Fruit fly (Drosophila melanogaster): ENCODE measurements around the gene CG10280.
A peak's percentile ranks its signal among the peaks of the same experiment; 100 is the strongest.

The CG10280 gene

dm6 chr3R:6011832-6012231 lies at the start of gene CG10280:
Gene CG10280, minus strand, starts transcription at chr3R:6011932.
- no peak for TF ChIP-seq CG8478 (optimal IDR thresholded peaks at IDR 0.05)
- no peak for TF ChIP-seq CTCF (optimal IDR thresholded peaks at IDR 0.05)

dm6 chr3R:6057436-6057835 lies 45.7 kb upstream of the CG10280 start, which contains the start of gene CG15580:
Gene CG15580, minus strand, starts transcription at chr3R:6057536.
- TF ChIP-seq CG8478 (optimal IDR thresholded peaks at IDR 0.05) (no peak), CTCF (optimal IDR thresholded peaks at IDR 0.05) (no peak)

- TF ChIP-seq CTCF (optimal IDR thresholded peaks at IDR 0.05): no peak
- TF ChIP-seq CG8478 (optimal IDR thresholded peaks at IDR 0.05): no peak
These were observed 26.5 kb upstream of the CG10280 start for dm6 chr3R:6038200-6038599.

- TF ChIP-seq CG8478 (optimal IDR thresholded peaks at IDR 0.05) (no peak), CTCF (optimal IDR thresholded peaks at IDR 0.05) (no peak)
These were observed 15.9 kb upstream of the CG10280 start for dm6 chr3R:6027674-6028073.

dm6 chr3R:6027138-6027537 lies 15.4 kb upstream of the CG10280 start, which contains the start of gene CtsL3:
Gene CtsL3, minus strand, starts transcription at chr3R:6027238.
- no peak for TF ChIP-seq CG8478 (optimal IDR thresholded peaks at IDR 0.05)
- TF ChIP-seq CTCF (optimal IDR thresholded peaks at IDR 0.05): no peak

dm6 chr3R:6025227-6025626 lies 13.5 kb upstream of the CG10280 start:
- TF ChIP-seq CG8478 (optimal IDR thresholded peaks at IDR 0.05): no peak
- no peak for TF ChIP-seq CTCF (optimal IDR thresholded peaks at IDR 0.05)

dm6 chr3R:6009510-6010407 lies 2.0 kb downstream of the CG10280 start:
- TF ChIP-seq CG8478 (optimal IDR thresholded peaks at IDR 0.05) (no peak), CTCF (optimal IDR thresholded peaks at IDR 0.05) (peak; percentile 79 to 83)

dm6 chr3R:6008202-6009062 lies 3.3 kb downstream of the CG10280 start, which contains the start of gene Rm62:
Gene Rm62, minus strand, starts transcription at chr3R:6008579.
- TF ChIP-seq CTCF (optimal IDR thresholded peaks at IDR 0.05): peak in 1 of 2 experiments; percentile 23
- TF ChIP-seq CG8478 (optimal IDR thresholded peaks at IDR 0.05): no peak

- TF ChIP-seq CTCF (optimal IDR thresholded peaks at IDR 0.05) (no peak), CG8478 (optimal IDR thresholded peaks at IDR 0.05) (no peak)
These were observed 4.4 kb downstream of the CG10280 start for dm6 chr3R:6007123-6008000.

dm6 chr3R:6006595-6006994 lies 5.1 kb downstream of the CG10280 start:
- TF ChIP-seq CG8478 (optimal IDR thresholded peaks at IDR 0.05) (no peak), CTCF (optimal IDR thresholded peaks at IDR 0.05) (no peak)

dm6 chr3R:5998831-5999230 lies 12.9 kb downstream of the CG10280 start:
- TF ChIP-seq CG8478 (optimal IDR thresholded peaks at IDR 0.05) (no peak), CTCF (optimal IDR thresholded peaks at IDR 0.05) (peak; percentile 59 to 68)

dm6 chr3R:5998235-5998666 lies 13.5 kb downstream of the CG10280 start:
- TF ChIP-seq CTCF (optimal IDR thresholded peaks at IDR 0.05) (no peak), CG8478 (optimal IDR thresholded peaks at IDR 0.05) (no peak)

dm6 chr3R:5997822-5998221 lies 13.9 kb downstream of the CG10280 start:
- TF ChIP-seq CTCF (optimal IDR thresholded peaks at IDR 0.05) (no peak), CG8478 (optimal IDR thresholded peaks at IDR 0.05) (no peak)

dm6 chr3R:5995381-5995780 lies 16.4 kb downstream of the CG10280 start:
- no peak for TF ChIP-seq CG8478 (optimal IDR thresholded peaks at IDR 0.05)
- TF ChIP-seq CTCF (optimal IDR thresholded peaks at IDR 0.05): no peak
